Worm (Caenorhabditis elegans) whole organism, midembryonic: ENCODE measurements around the gene Y37E11AM.3.

Source experiments
- T22C8.4 ChIP-seq: fragments of 200-800 bp; sonication (Bioruptor generic); IDR thresholded peaks from 2 replicates; pipeline ENCODE4 v1.3.6; 2022; ENCODE audit warnings: missing genetic modification characterization, missing compliant biosample characterization
- cog-1 ChIP-seq: sonication (generic microtip); optimal IDR thresholded peaks from 2 replicates; lab custom pipeline; 2016; ENCODE audit warnings: missing genetic modification characterization, missing compliant biosample characterization
- flt-1 ChIP-seq: fragments of 200-800 bp; sonication (Bioruptor generic); IDR thresholded peaks from 2 replicates; pipeline ENCODE4 v1.3.6; 2022; ENCODE audit warnings: missing genetic modification characterization, missing compliant biosample characterization
- klf-2 ChIP-seq: fragments of 200-800 bp; sonication (Bioruptor generic); conservative IDR thresholded peaks from 2 replicates; pipeline ENCODE4 v1.3.6; 2022; ENCODE audit warnings: missing genetic modification reagents, missing genetic modification characterization, missing compliant biosample characterization
- med-1 ChIP-seq: sonication (generic microtip); optimal IDR thresholded peaks from 2 replicates; lab custom pipeline; 2017; ENCODE audit warnings: missing genetic modification characterization, mild to moderate bottlenecking, missing compliant biosample characterization, antibody characterized with exemption, missing genetic modification reagents; ENCODE audit not compliant: insufficient read depth
- ref-1 ChIP-seq: fragments of 200-800 bp; sonication (Bioruptor generic); conservative IDR thresholded peaks from 2 replicates; pipeline ENCODE4 v1.3.6; 2022; ENCODE audit warnings: missing genetic modification reagents, missing genetic modification characterization, missing compliant biosample characterization
- tab-1 ChIP-seq: fragments of 200-800 bp; sonication (Bioruptor generic); IDR thresholded peaks from 2 replicates; pipeline ENCODE4 v1.3.6; 2022; ENCODE audit warnings: missing genetic modification characterization, missing compliant biosample characterization
- ztf-23 ChIP-seq: fragments of 200-800 bp; sonication (Bioruptor generic); IDR thresholded peaks from 2 replicates; pipeline ENCODE4 v1.3.6; 2022; ENCODE audit warnings: missing genetic modification reagents, missing genetic modification characterization, missing compliant biosample characterization
- ztf-29 ChIP-seq: fragments of 200-800 bp; sonication (Bioruptor generic); IDR thresholded peaks from 2 replicates; pipeline ENCODE4 v1.3.6; 2022; ENCODE audit warnings: missing genetic modification reagents, missing genetic modification characterization, missing compliant biosample characterization

Gene Y37E11AM.3

DNA sequence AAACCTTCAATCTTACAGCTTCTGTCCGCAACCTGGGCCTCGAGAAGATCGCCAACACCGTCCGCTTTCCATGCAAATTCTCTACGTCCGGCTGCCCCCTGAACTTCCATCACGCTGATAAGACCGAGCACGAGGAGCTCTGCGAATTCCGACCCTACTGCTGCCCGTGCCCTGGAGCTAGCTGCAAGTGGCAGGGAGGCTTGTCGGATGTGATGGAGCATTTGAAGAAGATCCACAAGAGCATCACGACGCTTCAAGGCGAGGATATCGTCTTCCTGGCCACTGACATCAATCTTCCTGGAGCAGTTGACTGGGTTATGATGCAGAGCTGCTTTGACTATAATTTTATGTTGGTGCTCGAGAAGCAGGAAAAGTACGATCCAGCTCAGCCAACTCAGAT lies 26.8 kb upstream of the Y37E11AM.3 start:
- TF ChIP-seq ztf-23, result no peak
- TF ChIP-seq T22C8.4 (GFP tag; lab: Robert Waterston, UW), result no peak
- TF ChIP-seq klf-2 (GFP tag; lab: Robert Waterston, UW), result no peak
- TF ChIP-seq ztf-29 (GFP tag; lab: Robert Waterston, UW), result no peak
- no peak for TF ChIP-seq tab-1 (GFP tag; lab: Robert Waterston, UW)

DNA sequence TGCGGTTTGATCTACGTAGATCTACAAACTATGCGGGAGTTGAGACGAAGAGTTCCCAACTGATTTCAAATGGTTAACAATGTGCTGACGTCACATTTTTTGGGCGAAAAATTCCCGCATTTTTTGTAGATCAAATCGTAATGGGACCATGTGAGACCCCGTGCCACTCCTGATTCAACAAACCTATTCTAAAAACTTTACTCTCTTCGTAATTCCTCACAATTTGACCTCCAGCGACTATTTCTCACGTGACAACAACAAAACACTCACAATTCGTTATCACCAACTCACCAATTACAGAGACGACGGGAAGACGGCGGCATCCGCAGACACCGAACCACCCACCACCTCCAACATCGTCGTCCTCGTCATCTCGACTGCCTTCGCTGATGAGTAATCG lies 24.8 kb upstream of the Y37E11AM.3 start, which contains the start of gene siah-1:
Gene siah-1, plus strand, starts transcription at position 301 of the 400 bp plus-strand sequence.
- no peak for TF ChIP-seq cog-1
- TF ChIP-seq T22C8.4 (GFP tag; lab: Robert Waterston, UW), result no peak
- TF ChIP-seq klf-2 (GFP tag; lab: Robert Waterston, UW), result no peak
- no peak for TF ChIP-seq tab-1 (GFP tag; lab: Robert Waterston, UW)
- TF ChIP-seq ztf-29 (GFP tag; lab: Robert Waterston, UW), result no peak
- no peak for TF ChIP-seq ref-1 (GFP tag; lab: Robert Waterston, UW)
- TF ChIP-seq med-1 (GFP tag; lab: Kevin White, UChicago), result no peak
- no peak for TF ChIP-seq flt-1 (GFP tag; lab: Robert Waterston, UW)
- TF ChIP-seq ztf-23, result no peak

DNA sequence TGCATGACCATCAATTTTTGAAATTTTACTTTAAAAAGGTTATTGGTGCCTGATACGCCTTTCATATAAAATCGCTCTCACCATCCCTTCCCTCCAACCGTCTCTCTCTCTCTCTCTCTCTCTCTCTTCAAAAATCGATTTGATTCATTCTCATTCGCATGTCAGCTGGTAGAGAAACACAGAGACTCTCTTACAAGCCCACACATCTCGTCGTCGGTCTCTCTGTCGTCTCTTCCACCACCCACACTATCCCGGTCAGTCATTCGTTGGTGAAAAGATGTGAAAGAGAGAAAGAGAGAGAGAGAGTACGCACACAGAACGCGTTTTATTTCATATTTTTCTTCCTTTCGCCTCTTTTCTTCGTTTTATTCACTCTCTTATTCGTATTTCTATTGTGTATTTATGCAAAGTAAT lies 23.5 kb upstream of the Y37E11AM.3 start:
- TF ChIP-seq flt-1 (GFP tag; lab: Robert Waterston, UW) (0 out of 2 replicates have a peak, but pooled peaks have one; percentile 47), T22C8.4 (GFP tag; lab: Robert Waterston, UW) (peak; percentile 85), ref-1 (GFP tag; lab: Robert Waterston, UW) (no peak), ztf-29 (GFP tag; lab: Robert Waterston, UW) (no peak), cog-1 (peak; percentile 79)

ce11 chrIV:3741874-3742273 lies 22.9 kb upstream of the Y37E11AM.3 start:
- TF ChIP-seq T22C8.4 (GFP tag; lab: Robert Waterston, UW), result no peak
- no peak for TF ChIP-seq cog-1
- no peak for TF ChIP-seq ztf-29 (GFP tag; lab: Robert Waterston, UW)
- TF ChIP-seq ztf-23, result no peak
- TF ChIP-seq flt-1 (GFP tag; lab: Robert Waterston, UW), result no peak
- TF ChIP-seq med-1 (GFP tag; lab: Kevin White, UChicago), result no peak
- no peak for TF ChIP-seq tab-1 (GFP tag; lab: Robert Waterston, UW)
- TF ChIP-seq klf-2 (GFP tag; lab: Robert Waterston, UW), result no peak
- TF ChIP-seq ref-1 (GFP tag; lab: Robert Waterston, UW), result no peak

- TF ChIP-seq cog-1 (no peak), T22C8.4 (GFP tag; lab: Robert Waterston, UW) (no peak), klf-2 (GFP tag; lab: Robert Waterston, UW) (no peak), tab-1 (GFP tag; lab: Robert Waterston, UW) (no peak)
Observed at ce11 chrIV:3740830-3741477, 22.0 kb upstream of the Y37E11AM.3 start, which contains the start of gene nape-1. Gene nape-1 (minus strand): TSS chrIV:3740880.

DNA sequence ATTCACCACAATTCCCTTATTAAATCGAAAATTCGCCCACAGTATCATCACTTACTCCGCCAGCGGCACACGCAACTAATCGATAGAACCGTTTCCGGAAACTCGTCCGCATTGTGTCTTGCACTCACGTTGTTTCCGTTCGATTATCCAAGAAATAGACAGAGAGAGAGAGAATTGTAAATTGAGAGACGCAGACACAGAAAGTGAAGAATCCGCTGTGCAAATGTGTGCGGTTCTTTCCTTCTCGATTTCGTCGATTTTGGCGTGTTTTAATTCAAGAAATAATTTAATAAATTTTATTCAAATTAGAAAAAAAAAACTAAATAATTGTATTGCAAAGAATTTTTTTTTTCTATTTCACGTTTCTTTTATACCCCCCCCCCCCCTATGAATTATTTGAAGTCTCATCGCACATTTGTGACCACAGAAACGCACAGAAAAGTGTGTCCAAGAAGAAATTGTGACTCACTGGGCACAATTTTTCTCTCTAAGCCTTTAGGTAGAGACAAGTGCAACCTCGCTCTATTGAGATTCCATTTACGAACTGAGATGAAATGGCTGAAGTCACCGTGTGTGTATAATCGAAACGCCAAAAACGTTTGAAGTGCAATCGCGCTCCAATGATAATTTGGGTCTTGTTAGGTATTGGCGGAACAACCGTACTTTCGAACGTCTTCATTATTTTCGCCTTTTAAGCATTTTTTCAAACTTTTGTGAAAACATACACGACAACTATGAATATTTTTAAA lies 19.9 kb upstream of the Y37E11AM.3 start, which contains the start of gene nape-2:
Gene nape-2, minus strand, starts transcription at position 271 of the 749 bp plus-strand sequence.
- TF ChIP-seq T22C8.4 (GFP tag; lab: Robert Waterston, UW), result peak; percentile 36; the same call in 1 of the 2 replicates
- no peak for TF ChIP-seq ztf-23

DNA sequence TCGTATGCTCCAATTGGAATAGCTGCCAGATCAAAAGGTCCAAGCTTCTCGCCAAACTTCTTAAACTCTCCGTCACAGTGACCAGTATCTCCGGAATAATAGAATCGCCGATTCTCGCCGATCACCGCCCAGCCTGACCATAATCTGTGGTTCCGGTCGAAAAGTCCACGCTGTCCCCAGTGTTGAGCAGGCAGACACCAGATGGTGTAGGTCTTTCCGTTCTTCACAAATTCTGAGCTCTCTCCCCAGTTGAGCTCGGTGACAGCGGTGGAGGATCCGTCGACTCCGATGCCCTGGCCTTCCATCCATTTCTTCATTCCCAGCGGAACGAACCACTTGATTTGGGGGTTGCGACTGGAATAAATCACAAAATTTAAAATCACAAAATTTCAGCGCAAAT lies 17.3 kb upstream of the Y37E11AM.3 start:
- TF ChIP-seq flt-1 (GFP tag; lab: Robert Waterston, UW), result no peak

- no peak for TF ChIP-seq tab-1 (GFP tag; lab: Robert Waterston, UW)
Observed at ce11 chrIV:3733287-3733686, 14.3 kb upstream of the Y37E11AM.3 start.

ce11 chrIV:3731430-3731829 lies 12.5 kb upstream of the Y37E11AM.3 start:
- TF ChIP-seq klf-2 (GFP tag; lab: Robert Waterston, UW), result no peak
- TF ChIP-seq tab-1 (GFP tag; lab: Robert Waterston, UW), result no peak
- no peak for TF ChIP-seq med-1 (GFP tag; lab: Kevin White, UChicago)
- no peak for TF ChIP-seq T22C8.4 (GFP tag; lab: Robert Waterston, UW)
- no peak for TF ChIP-seq ref-1 (GFP tag; lab: Robert Waterston, UW)
- TF ChIP-seq cog-1, result no peak
- TF ChIP-seq ztf-29 (GFP tag; lab: Robert Waterston, UW), result no peak
- no peak for TF ChIP-seq ztf-23
- no peak for TF ChIP-seq flt-1 (GFP tag; lab: Robert Waterston, UW)

DNA sequence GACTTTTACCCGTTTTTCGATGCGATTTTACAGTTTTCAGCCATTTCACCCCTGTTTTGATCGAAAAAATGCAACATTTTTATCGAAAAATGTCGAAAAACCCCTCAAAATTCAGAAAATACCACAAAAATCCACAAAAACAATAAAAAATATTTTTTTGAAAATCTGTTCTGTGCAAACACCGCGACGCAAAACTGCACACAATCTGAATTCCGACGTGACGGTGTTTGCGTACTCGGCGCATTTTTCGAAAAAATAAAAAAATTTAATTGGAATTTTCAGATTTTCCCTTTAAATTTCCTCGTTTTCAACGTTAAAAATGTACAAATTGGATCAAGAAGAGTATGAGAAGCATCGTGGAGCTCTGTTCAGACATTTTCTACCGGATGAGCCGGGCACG lies 6.9 kb upstream of the Y37E11AM.3 start, which contains the start of gene smgl-2:
Gene smgl-2, plus strand, starts transcription at position 320 of the 400 bp plus-strand sequence.
- TF ChIP-seq cog-1 (peak; percentile 38), med-1 (GFP tag; lab: Kevin White, UChicago) (no peak)
